Fruit fly (Drosophila melanogaster) whole organism, embryonic: ENCODE results near the gene Gyf.

Experiments
- Aef1 ChIP-seq: fragments of 200-800 bp; sonication (Bioruptor generic); IDR thresholded peaks from 3 replicates; pipeline ENCODE4 v1.3.6; 2022; ENCODE audit warnings: missing biosample characterization, missing genetic modification characterization
- Awh ChIP-seq: fragments of 200-800 bp; sonication (Bioruptor generic); IDR thresholded peaks from 2 replicates; pipeline ENCODE4, ENCODE4 v1.3.6; 2022; ENCODE audit warnings: missing biosample characterization, missing genetic modification characterization
- CG14965 ChIP-seq: fragments of 200-800 bp; sonication (Bioruptor generic); optimal IDR thresholded peaks from 2 replicates; lab custom pipeline; 2016; ENCODE audit warnings: missing biosample characterization, missing genetic modification characterization, borderline replicate concordance
- CG15011 ChIP-seq: fragments of 200-800 bp; sonication (Bioruptor generic); optimal IDR thresholded peaks from 3 replicates; lab custom pipeline; 2018; ENCODE audit warnings: missing biosample characterization, mild to moderate bottlenecking, missing genetic modification characterization
- CG15269 ChIP-seq: fragments of 200-800 bp; sonication (Bioruptor generic); optimal IDR thresholded peaks from 2 replicates; lab custom pipeline; 2018; ENCODE audit warnings: missing biosample characterization, mild to moderate bottlenecking, missing genetic modification characterization, moderate library complexity
- CG15601 ChIP-seq: fragments of 200-800 bp; sonication (Bioruptor generic); optimal IDR thresholded peaks from 3 replicates; lab custom pipeline; 2019; ENCODE audit warnings: missing biosample characterization, mild to moderate bottlenecking, missing genetic modification characterization, moderate library complexity
- CG15696 ChIP-seq: fragments of 200-800 bp; sonication (Bioruptor generic); optimal IDR thresholded peaks from 2 replicates; lab custom pipeline; 2019; ENCODE audit warnings: missing biosample characterization, mild to moderate bottlenecking, missing genetic modification characterization, moderate library complexity
- CG17829 ChIP-seq: fragments of 200-800 bp; optimal IDR thresholded peaks from 2 replicates; lab custom pipeline; 2019; ENCODE audit warnings: missing biosample characterization, mild to moderate bottlenecking, missing genetic modification characterization, moderate library complexity
- CG17912 ChIP-seq: fragments of 200-800 bp; sonication (Bioruptor generic); optimal IDR thresholded peaks from 2 replicates; lab custom pipeline; 2018; ENCODE audit warnings: missing biosample characterization, mild to moderate bottlenecking, missing genetic modification characterization
- CG1792 ChIP-seq: fragments of 200-800 bp; sonication (Bioruptor generic); optimal IDR thresholded peaks from 2 replicates; lab custom pipeline; 2016; ENCODE audit warnings: missing biosample characterization, missing genetic modification characterization
- CG18476 ChIP-seq: fragments of 200-800 bp; sonication (Bioruptor generic); optimal IDR thresholded peaks from 2 replicates; lab custom pipeline; 2016; ENCODE audit warnings: missing biosample characterization, mild to moderate bottlenecking, missing genetic modification characterization
- CG18764 ChIP-seq: fragments of 200-800 bp; sonication (Bioruptor generic); optimal IDR thresholded peaks from 3 replicates; lab custom pipeline; 2016; ENCODE audit warnings: missing biosample characterization, missing genetic modification characterization
- CG2116 ChIP-seq: fragments of 200-800 bp; sonication (Bioruptor generic); optimal IDR thresholded peaks from 3 replicates; lab custom pipeline; 2018; ENCODE audit warnings: missing biosample characterization, mild to moderate bottlenecking, missing genetic modification characterization
- CG2889 ChIP-seq: fragments of 200-800 bp; sonication (Bioruptor generic); IDR thresholded peaks from 3 replicates; pipeline ENCODE4 v1.3.6; 2022; ENCODE audit warnings: missing biosample characterization, missing genetic modification characterization
- CG30403 ChIP-seq: fragments of 200-800 bp; sonication (Bioruptor generic); optimal IDR thresholded peaks from 3 replicates; lab custom pipeline; 2016; ENCODE audit warnings: missing biosample characterization, missing genetic modification characterization
- CG3163 ChIP-seq: fragments of 200-800 bp; sonication (Bioruptor generic); optimal IDR thresholded peaks from 3 replicates; lab custom pipeline; 2016; ENCODE audit warnings: missing biosample characterization, missing genetic modification characterization
- CG3847 ChIP-seq: fragments of 200-800 bp; sonication (Bioruptor generic); IDR thresholded peaks from 2 replicates; pipeline ENCODE4 v1.3.6; 2022; ENCODE audit warnings: missing biosample characterization, missing genetic modification characterization
- CG4617 ChIP-seq: fragments of 200-800 bp; sonication (Bioruptor generic); optimal IDR thresholded peaks from 3 replicates; lab custom pipeline; 2016; ENCODE audit warnings: missing biosample characterization, missing genetic modification characterization, borderline replicate concordance
- CG6683 ChIP-seq: fragments of 200-800 bp; sonication (Bioruptor generic); optimal IDR thresholded peaks from 2 replicates; lab custom pipeline; 2017; ENCODE audit warnings: missing biosample characterization, mild to moderate bottlenecking, missing genetic modification characterization, missing genetic modification reagents
- CG6813 ChIP-seq: fragments of 200-800 bp; sonication (Bioruptor generic); optimal IDR thresholded peaks from 2 replicates; lab custom pipeline; 2017; ENCODE audit warnings: missing biosample characterization, missing genetic modification characterization, mild to moderate bottlenecking, moderate library complexity, missing genetic modification reagents
- CG9876 ChIP-seq: fragments of 200-800 bp; sonication (Bioruptor generic); optimal IDR thresholded peaks from 2 replicates; lab custom pipeline; 2016; ENCODE audit warnings: missing biosample characterization, missing genetic modification characterization
- Jarid2 ChIP-seq: fragments of 200-800 bp; sonication (Bioruptor generic); optimal IDR thresholded peaks from 3 replicates; lab custom pipeline; 2017; ENCODE audit warnings: mild to moderate bottlenecking, missing biosample characterization, missing genetic modification reagents, missing genetic modification characterization
- MESR4 ChIP-seq: fragments of 200-800 bp; sonication (Bioruptor generic); optimal IDR thresholded peaks from 2 replicates; lab custom pipeline; 2018; ENCODE audit warnings: missing biosample characterization, mild to moderate bottlenecking, missing genetic modification characterization, moderate library complexity
- MTF-1 ChIP-seq: fragments of 200-800 bp; sonication (Bioruptor generic); optimal IDR thresholded peaks from 2 replicates; lab custom pipeline; 2018; ENCODE audit warnings: missing biosample characterization, mild to moderate bottlenecking, missing genetic modification characterization, borderline replicate concordance
- Meics ChIP-seq: fragments of 200-800 bp; sonication (Bioruptor generic); optimal IDR thresholded peaks from 2 replicates; lab custom pipeline; 2017; ENCODE audit warnings: missing biosample characterization, mild to moderate bottlenecking, missing genetic modification characterization
- NK7.1 ChIP-seq: fragments of 200-800 bp; sonication (Bioruptor generic); optimal IDR thresholded peaks from 3 replicates; lab custom pipeline; 2016; ENCODE audit warnings: missing biosample characterization, missing genetic modification characterization
- Nf-YC ChIP-seq: fragments of 200-800 bp; optimal IDR thresholded peaks from 3 replicates; lab custom pipeline; 2019; ENCODE audit warnings: missing biosample characterization, mild to moderate bottlenecking, missing genetic modification characterization, moderate library complexity
- Six4 ChIP-seq: fragments of 200-800 bp; sonication (Bioruptor generic); optimal IDR thresholded peaks from 2 replicates; lab custom pipeline; 2016; ENCODE audit warnings: missing biosample characterization, missing genetic modification characterization
- bbx ChIP-seq: fragments of 200-800 bp; sonication (Bioruptor generic); IDR thresholded peaks from 2 replicates; pipeline ENCODE4 v1.3.6; 2022; ENCODE audit warnings: missing biosample characterization, missing genetic modification characterization; ENCODE audit not compliant: partially characterized antibody
- corto ChIP-seq: fragments of 200-800 bp; sonication (Bioruptor generic); optimal IDR thresholded peaks from 2 replicates; lab custom pipeline; 2016; ENCODE audit warnings: missing biosample characterization, mild to moderate bottlenecking, missing genetic modification characterization, moderate library complexity
- emc ChIP-seq: fragments of 200-800 bp; sonication (Bioruptor generic); optimal IDR thresholded peaks from 2 replicates; lab custom pipeline; 2016; ENCODE audit warnings: missing biosample characterization, missing genetic modification characterization
- ewg ChIP-seq: fragments of 200-800 bp; sonication (Bioruptor generic); optimal IDR thresholded peaks from 3 replicates; lab custom pipeline; 2017; ENCODE audit warnings: mild to moderate bottlenecking, missing biosample characterization, missing genetic modification reagents, missing genetic modification characterization
- eyg ChIP-seq: fragments of 200-800 bp; sonication (Bioruptor generic); optimal IDR thresholded peaks from 3 replicates; lab custom pipeline; 2016; ENCODE audit warnings: missing biosample characterization, missing genetic modification characterization
- ham ChIP-seq: fragments of 200-800 bp; sonication (Bioruptor generic); IDR thresholded peaks from 2 replicates; pipeline ENCODE4 v1.3.6; 2022; ENCODE audit warnings: missing biosample characterization, missing genetic modification characterization
- kah ChIP-seq: fragments of 200-800 bp; sonication (Bioruptor generic); optimal IDR thresholded peaks from 2 replicates; lab custom pipeline; 2018; ENCODE audit warnings: missing biosample characterization, mild to moderate bottlenecking, missing genetic modification characterization
- ken ChIP-seq: fragments of 200-800 bp; sonication (Bioruptor generic); IDR thresholded peaks from 3 replicates; pipeline ENCODE4 v1.3.6; 2022; ENCODE audit warnings: missing biosample characterization, missing genetic modification characterization
- kni ChIP-seq: fragments of 200-800 bp; sonication (Bioruptor generic); optimal IDR thresholded peaks from 3 replicates; lab custom pipeline; 2017; ENCODE audit warnings: mild to moderate bottlenecking, missing biosample characterization, missing genetic modification reagents, missing genetic modification characterization
- nau ChIP-seq: fragments of 200-800 bp; sonication (Bioruptor generic); optimal IDR thresholded peaks from 3 replicates; lab custom pipeline; 2017; ENCODE audit warnings: missing biosample characterization, mild to moderate bottlenecking, missing genetic modification characterization, missing genetic modification reagents
- otp ChIP-seq: fragments of 200-800 bp; sonication (Bioruptor generic); IDR thresholded peaks from 3 replicates; pipeline ENCODE4, ENCODE4 v1.3.6; 2022; ENCODE audit warnings: missing biosample characterization, missing genetic modification characterization
- pan ChIP-seq, 4 experiments: fragments of >200 bp in 3 of 4; fragments of 200-800 bp in 1 of 4; sonication (Bioruptor generic) in 1 of 4; optimal IDR thresholded peaks in 3 of 4; IDR thresholded peaks in 1 of 4; 2 replicates each; pipeline versions ENCODE4 v1.3.6 to Lab custom; 2017 to 2022; ENCODE audit warnings: missing biosample characterization in 2 of 4, missing genetic modification characterization in 2 of 4, mixed read lengths in 1 of 4
- phol ChIP-seq: fragments of 200-800 bp; sonication (Bioruptor generic); optimal IDR thresholded peaks from 3 replicates; lab custom pipeline; 2018; ENCODE audit warnings: missing biosample characterization, mild to moderate bottlenecking, missing genetic modification characterization, moderate library complexity
- sd ChIP-seq: fragments of 200-800 bp; sonication (Bioruptor generic); optimal IDR thresholded peaks from 3 replicates; lab custom pipeline; 2018; ENCODE audit warnings: missing biosample characterization, mild to moderate bottlenecking, missing genetic modification characterization, moderate library complexity
- sisA ChIP-seq: fragments of 200-800 bp; sonication (Bioruptor generic); IDR thresholded peaks from 2 replicates; pipeline ENCODE4 v1.3.6; 2022; ENCODE audit warnings: missing biosample characterization, missing genetic modification characterization
- sr ChIP-seq: fragments of 200-800 bp; sonication (Bioruptor generic); IDR thresholded peaks from 3 replicates; pipeline ENCODE4 v1.3.6; 2022; ENCODE audit warnings: missing biosample characterization, missing genetic modification characterization
- stwl ChIP-seq: fragments of 200-800 bp; sonication (Bioruptor generic); optimal IDR thresholded peaks from 3 replicates; lab custom pipeline; 2018; ENCODE audit warnings: missing biosample characterization, mild to moderate bottlenecking, missing genetic modification characterization, moderate library complexity
- sug ChIP-seq: fragments of 200-800 bp; optimal IDR thresholded peaks from 2 replicates; lab custom pipeline; 2019; ENCODE audit warnings: missing biosample characterization, mild to moderate bottlenecking, missing genetic modification characterization, moderate library complexity
- unpg ChIP-seq: fragments of 200-800 bp; sonication (Bioruptor generic); optimal IDR thresholded peaks from 3 replicates; lab custom pipeline; 2018; ENCODE audit warnings: missing biosample characterization, mild to moderate bottlenecking, missing genetic modification characterization, moderate library complexity
- wor ChIP-seq: fragments of 200-800 bp; sonication (Bioruptor generic); IDR thresholded peaks from 2 replicates; pipeline ENCODE4 v1.3.6; 2022; ENCODE audit warnings: missing biosample characterization, missing genetic modification characterization
- zf30C ChIP-seq: fragments of 200-800 bp; sonication (Bioruptor generic); optimal IDR thresholded peaks from 3 replicates; lab custom pipeline; 2018; ENCODE audit warnings: missing biosample characterization, mild to moderate bottlenecking, missing genetic modification characterization

The Gyf gene

DNA sequence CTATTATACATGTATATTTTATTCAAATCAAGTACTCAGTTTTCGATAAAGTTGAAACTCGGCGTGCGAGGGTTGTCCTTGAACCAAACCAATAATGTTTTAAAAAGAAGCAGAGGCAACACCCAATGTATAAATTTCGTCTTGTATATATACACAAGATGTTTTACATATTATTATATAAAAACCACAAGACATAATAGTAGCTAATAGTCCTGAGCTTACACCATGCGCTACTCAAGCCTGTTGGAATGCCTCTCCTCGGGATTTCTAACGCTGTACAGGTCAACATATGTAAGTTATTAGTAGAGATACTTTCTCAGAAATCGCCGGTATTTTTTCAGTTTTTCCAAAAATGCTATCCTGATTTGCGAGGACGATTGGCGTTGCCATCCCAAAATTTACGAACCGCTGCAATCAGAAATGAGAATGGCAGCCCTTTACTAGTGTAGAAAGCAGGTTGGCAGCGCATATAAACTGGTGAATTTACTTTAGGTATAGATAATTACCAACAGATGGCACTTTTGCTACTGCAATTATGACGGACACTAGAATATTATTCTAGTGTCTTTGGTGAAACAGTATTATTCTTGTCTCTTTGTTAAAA is 31.2 kb downstream of the Gyf start (continued):
- TF ChIP-seq MESR4 = no peak
- TF ChIP-seq Meics (GFP tag; lab: Kevin White, UChicago) = no peak
- TF ChIP-seq CG30403 (GFP tag; lab: Kevin White, UChicago) = no peak
- TF ChIP-seq wor (GFP tag; lab: Robert Waterston, UW) = no peak
- no peak for TF ChIP-seq sisA (GFP tag; lab: Robert Waterston, UW)
- TF ChIP-seq bbx (GFP tag; lab: Robert Waterston, UW) = no peak
- no peak for TF ChIP-seq kah (GFP tag; lab: Kevin White, UChicago)
- peak; percentile 10 for TF ChIP-seq CG15696
- no peak for TF ChIP-seq CG18764 (GFP tag; lab: Kevin White, UChicago)
- no peak for TF ChIP-seq CG9876 (GFP tag; lab: Kevin White, UChicago)
- no peak for TF ChIP-seq pan (optimal IDR thresholded peaks at IDR 0.05; lab: Kevin White, UChicago)
- TF ChIP-seq pan (GFP tag; optimal IDR thresholded peaks at IDR 0.05 in 1 of 2, IDR thresholded peaks at IDR 0.05 in 1 of 2) = no peak
- no peak for TF ChIP-seq CG6683
- TF ChIP-seq CG6813 (GFP tag; lab: Kevin White, UChicago) = no peak
- TF ChIP-seq eyg (GFP tag; lab: Kevin White, UChicago) = no peak
- TF ChIP-seq zf30C (GFP tag; lab: Kevin White, UChicago) = no peak
- peak; percentile 33; the same call in 1 of the 2 replicates for TF ChIP-seq CG3847
- no peak for TF ChIP-seq unpg (GFP tag; lab: Kevin White, UChicago)
- no peak for TF ChIP-seq corto (GFP tag; lab: Kevin White, UChicago)
- no peak for TF ChIP-seq NK7.1 (GFP tag; lab: Kevin White, UChicago)
- no peak for TF ChIP-seq CG15601
- TF ChIP-seq sr (GFP tag; lab: Robert Waterston, UW) = no peak
- TF ChIP-seq kni (GFP tag; lab: Kevin White, UChicago) = no peak
- TF ChIP-seq stwl (tag; lab: Kevin White, UChicago) = peak; percentile 63
- no peak for TF ChIP-seq CG14965 (GFP tag; lab: Kevin White, UChicago)
- no peak for TF ChIP-seq otp (GFP tag; lab: Robert Waterston, UW)
- no peak for TF ChIP-seq CG4617
- no peak for TF ChIP-seq sd (tag; lab: Kevin White, UChicago)
- no peak for TF ChIP-seq nau (GFP tag; lab: Kevin White, UChicago)
- TF ChIP-seq CG17912 = no peak
- no peak for TF ChIP-seq CG1792 (GFP tag; lab: Kevin White, UChicago)
- TF ChIP-seq CG3163 (GFP tag; lab: Kevin White, UChicago) = no peak
- TF ChIP-seq emc (GFP tag; lab: Kevin White, UChicago) = no peak
- peak; percentile 51 for TF ChIP-seq CG2116
- no peak for TF ChIP-seq sug (tag; lab: Kevin White, UChicago)
- no peak for TF ChIP-seq ham (GFP tag; lab: Robert Waterston, UW)
- TF ChIP-seq CG15269 = no peak
- TF ChIP-seq Nf-YC (tag; lab: Kevin White, UChicago) = no peak
- no peak for TF ChIP-seq CG18476 (GFP tag; lab: Kevin White, UChicago)
- TF ChIP-seq Awh (GFP tag; lab: Robert Waterston, UW) = 0 out of 2 replicates have a peak, but pooled peaks have one; percentile 35
- TF ChIP-seq CG2889 (GFP tag; lab: Robert Waterston, UW) = no peak
- peak; percentile 16 for TF ChIP-seq CG17829 (tag; lab: Kevin White, UChicago)
- no peak for TF ChIP-seq CG15011 (GFP tag; lab: Kevin White, UChicago)
- TF ChIP-seq Jarid2 (GFP tag; lab: Kevin White, UChicago) = no peak
- TF ChIP-seq ken = no peak
- no peak for TF ChIP-seq Aef1
- no peak for TF ChIP-seq Six4 (GFP tag; lab: Kevin White, UChicago)
- no peak for TF ChIP-seq MTF-1 (GFP tag; lab: Kevin White, UChicago)
- peak; percentile 36 for TF ChIP-seq phol
- TF ChIP-seq ewg (GFP tag; lab: Kevin White, UChicago) = no peak
